Fruit fly (Drosophila melanogaster) S2 (cell line): ENCODE results near the gene CG42594.

Experiments used
- CG8478 ChIP-seq: fragments of >200 bp; optimal IDR thresholded peaks from 2 replicates; lab custom pipeline; 2018
- CTCF ChIP-seq, 2 experiments: fragments of >200 bp; optimal IDR thresholded peaks; 2 replicates each; lab custom pipeline; 2018

- TF ChIP-seq CTCF (optimal IDR thresholded peaks at IDR 0.05; lab: Kevin White, UChicago) (no peak), CG8478 (lab: Kevin White, UChicago) (no peak)
Observed at dm6 chrX:4909938-4910778, 69.5 kb downstream of the CG42594 start.
